Worm (Caenorhabditis elegans) whole organism, L3 larva: ENCODE data around the gene sdhd-1.

Experiments used
- R02D3.7 ChIP-seq: fragments of 150-350 bp; optimal IDR thresholded peaks from 2 replicates; lab custom pipeline; 2014; ENCODE audit warnings: missing biosample characterization, missing genetic modification characterization
- elt-1 ChIP-seq: fragments of 150-350 bp; optimal IDR thresholded peaks from 2 replicates; lab custom pipeline; 2014; ENCODE audit warnings: missing biosample characterization, missing genetic modification characterization
- lin-39 ChIP-seq: fragments of 150-350 bp; optimal IDR thresholded peaks from 2 replicates; lab custom pipeline; 2018; ENCODE audit warnings: missing biosample characterization, missing genetic modification reagents, missing genetic modification characterization
- mdl-1 ChIP-seq: fragments of 150-350 bp; optimal IDR thresholded peaks from 2 replicates; lab custom pipeline; 2014; ENCODE audit warnings: missing biosample characterization, missing genetic modification characterization
- nhr-77 ChIP-seq: fragments of 150-350 bp; optimal IDR thresholded peaks from 2 replicates; lab custom pipeline; 2014; ENCODE audit warnings: missing biosample characterization, missing genetic modification characterization

DNA sequence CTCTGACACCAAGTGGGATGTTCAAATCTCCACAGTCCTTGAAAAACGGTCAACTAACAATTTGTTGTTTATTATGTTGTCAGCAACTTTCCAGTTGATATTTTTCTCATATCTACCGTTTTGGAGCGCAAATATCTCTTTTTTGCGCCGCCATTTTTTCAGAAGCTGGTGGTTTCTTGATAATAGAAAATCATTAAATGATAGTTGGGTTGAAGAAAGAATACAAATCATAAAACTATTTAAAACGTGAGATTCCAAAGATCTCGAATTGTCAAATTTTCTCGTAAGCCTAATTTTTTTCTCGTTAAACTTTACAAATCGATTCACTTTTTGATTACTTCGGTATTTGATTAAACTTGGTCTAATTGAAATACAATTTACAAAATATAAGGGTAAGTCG lies 42.7 kb upstream of the sdhd-1 start, which contains the start of gene rpl-42:
- TF ChIP-seq elt-1 (tag; lab: Kevin White, UChicago) (no peak), lin-39 (tag; lab: Kevin White, UChicago) (no peak), nhr-77 (tag; lab: Kevin White, UChicago) (no peak), R02D3.7 (tag; lab: Kevin White, UChicago) (no peak), mdl-1 (tag; lab: Kevin White, UChicago) (no peak)
